Fruit fly (Drosophila melanogaster): ENCODE data around the gene CG17264.

DNA sequence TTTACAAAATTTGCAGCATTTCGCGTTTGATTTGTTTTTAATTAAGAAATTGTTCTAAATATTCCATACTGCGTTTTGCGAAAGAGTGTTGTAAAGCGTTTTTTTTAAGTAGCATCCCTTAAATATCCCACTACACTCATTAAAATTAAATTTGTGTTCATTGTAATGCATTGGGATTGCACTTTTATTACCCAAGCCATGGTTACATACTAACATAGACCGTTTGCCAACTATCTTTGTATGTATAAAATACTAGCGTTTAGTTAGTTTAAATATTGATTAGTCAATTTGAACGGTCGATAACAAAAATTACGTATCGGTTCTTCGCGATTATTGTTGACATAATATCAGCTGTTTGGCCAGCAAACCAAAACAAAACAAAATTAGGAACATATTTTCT, 21.5 kb downstream of the CG17264 start, which contains the start of the genes cnir and CG17221:
- TF ChIP-seq EcR (GFP tag; optimal IDR thresholded peaks at IDR 0.05) (no peak), Dll (optimal IDR thresholded peaks at IDR 0.05) (no peak), psq (optimal IDR thresholded peaks at IDR 0.05) (no peak), CG8478 (optimal IDR thresholded peaks at IDR 0.05) (no peak)

Data from whole organism.